Fruit fly (Drosophila melanogaster) whole organism, embryonic: Measurements from ENCODE around the gene scramb1.
A peak's percentile ranks its signal among the peaks of the same experiment; 100 is the strongest.

Experiments
- Aef1 ChIP-seq: fragments of 200-800 bp; sonication (Bioruptor generic); IDR thresholded peaks from 3 replicates; pipeline ENCODE4 v1.3.6; 2022; ENCODE audit warnings: missing biosample characterization, missing genetic modification characterization
- B-H1 ChIP-seq: fragments of 200-800 bp; sonication (Bioruptor generic); IDR thresholded peaks from 3 replicates; pipeline ENCODE4 v1.3.6; 2022; ENCODE audit warnings: missing biosample characterization, missing genetic modification characterization
- CG10267 ChIP-seq: fragments of 200-800 bp; sonication (Bioruptor generic); optimal IDR thresholded peaks from 2 replicates; lab custom pipeline; 2018; ENCODE audit warnings: missing biosample characterization, mild to moderate bottlenecking, missing genetic modification characterization, moderate library complexity
- CG10274 ChIP-seq: fragments of 200-800 bp; sonication (Bioruptor generic); optimal IDR thresholded peaks from 3 replicates; lab custom pipeline; 2017; ENCODE audit warnings: missing biosample characterization, mild to moderate bottlenecking, missing genetic modification characterization
- CG11696 ChIP-seq: fragments of 200-800 bp; sonication (Bioruptor generic); IDR thresholded peaks from 2 replicates; pipeline ENCODE4 v1.3.6; 2022; ENCODE audit warnings: missing biosample characterization, missing genetic modification characterization
- CG1233 ChIP-seq: fragments of 200-800 bp; sonication (Bioruptor generic); optimal IDR thresholded peaks from 4 replicates; lab custom pipeline; 2018; ENCODE audit warnings: missing biosample characterization, mild to moderate bottlenecking, missing genetic modification characterization
- CG13894 ChIP-seq: fragments of 200-800 bp; sonication (Bioruptor generic); optimal IDR thresholded peaks from 3 replicates; lab custom pipeline; 2018; ENCODE audit warnings: missing biosample characterization, mild to moderate bottlenecking, missing genetic modification characterization, moderate library complexity
- CG1603 ChIP-seq: fragments of 200-800 bp; sonication (Bioruptor generic); optimal IDR thresholded peaks from 2 replicates; lab custom pipeline; 2019; ENCODE audit warnings: missing biosample characterization, mild to moderate bottlenecking, missing genetic modification characterization, moderate library complexity
- CG17361 ChIP-seq: fragments of 200-800 bp; sonication (Bioruptor generic); IDR thresholded peaks from 3 replicates; pipeline ENCODE4 v1.3.6; 2022; ENCODE audit warnings: missing biosample characterization, missing genetic modification characterization
- CG17912 ChIP-seq: fragments of 200-800 bp; sonication (Bioruptor generic); optimal IDR thresholded peaks from 2 replicates; lab custom pipeline; 2018; ENCODE audit warnings: missing biosample characterization, mild to moderate bottlenecking, missing genetic modification characterization
- CG18476 ChIP-seq: fragments of 200-800 bp; sonication (Bioruptor generic); optimal IDR thresholded peaks from 2 replicates; lab custom pipeline; 2016; ENCODE audit warnings: missing biosample characterization, mild to moderate bottlenecking, missing genetic modification characterization
- CG18599 ChIP-seq: fragments of 200-800 bp; sonication (Bioruptor generic); optimal IDR thresholded peaks from 3 replicates; lab custom pipeline; 2017; ENCODE audit warnings: missing biosample characterization, missing genetic modification characterization, mild to moderate bottlenecking, moderate library complexity, missing genetic modification reagents
- CG2202 ChIP-seq: fragments of 200-800 bp; sonication (Bioruptor generic); optimal IDR thresholded peaks from 2 replicates; lab custom pipeline; 2018; ENCODE audit warnings: missing biosample characterization, mild to moderate bottlenecking, missing genetic modification characterization
- CG32767 ChIP-seq: fragments of 200-800 bp; sonication (Bioruptor generic); IDR thresholded peaks from 2 replicates; pipeline ENCODE4 v1.3.6; 2022; ENCODE audit warnings: missing biosample characterization, missing genetic modification characterization
- CG4707 ChIP-seq: fragments of 200-800 bp; sonication (Bioruptor generic); optimal IDR thresholded peaks from 2 replicates; lab custom pipeline; 2018; ENCODE audit warnings: missing biosample characterization, mild to moderate bottlenecking, missing genetic modification characterization, moderate library complexity
- CG5180 ChIP-seq: fragments of 200-800 bp; sonication (Bioruptor generic); optimal IDR thresholded peaks from 3 replicates; lab custom pipeline; 2017; ENCODE audit warnings: missing biosample characterization, missing genetic modification characterization, mild to moderate bottlenecking, moderate library complexity, missing genetic modification reagents
- CG6765 ChIP-seq: fragments of 200-800 bp; sonication (Bioruptor generic); optimal IDR thresholded peaks from 3 replicates; lab custom pipeline; 2017; ENCODE audit warnings: missing biosample characterization, mild to moderate bottlenecking, missing genetic modification characterization
- CG9797 ChIP-seq: fragments of 200-800 bp; sonication (Bioruptor generic); optimal IDR thresholded peaks from 3 replicates; lab custom pipeline; 2018; ENCODE audit warnings: missing biosample characterization, mild to moderate bottlenecking, missing genetic modification characterization
- CoRest ChIP-seq: fragments of 200-800 bp; sonication (Bioruptor generic); optimal IDR thresholded peaks from 3 replicates; lab custom pipeline; 2018; ENCODE audit warnings: missing biosample characterization, mild to moderate bottlenecking, missing genetic modification characterization, moderate library complexity
- Hr3 ChIP-seq: fragments of 200-800 bp; sonication (Bioruptor generic); optimal IDR thresholded peaks from 3 replicates; lab custom pipeline; 2016; ENCODE audit warnings: missing biosample characterization, missing genetic modification characterization
- NC2α ChIP-seq: fragments of 200-800 bp; sonication (Bioruptor generic); optimal IDR thresholded peaks from 2 replicates; lab custom pipeline; 2016; ENCODE audit warnings: missing biosample characterization, missing genetic modification characterization
- Poxn ChIP-seq: fragments of 200-800 bp; sonication (Bioruptor generic); IDR thresholded peaks from 2 replicates; pipeline ENCODE4 v1.3.6; 2022; ENCODE audit warnings: missing biosample characterization, missing genetic modification characterization
- Sry-β ChIP-seq: fragments of 200-800 bp; sonication (Bioruptor generic); optimal IDR thresholded peaks from 2 replicates; lab custom pipeline; 2018; ENCODE audit warnings: missing biosample characterization, mild to moderate bottlenecking, missing genetic modification characterization, moderate library complexity
- Xbp1 ChIP-seq: fragments of 200-800 bp; sonication (Bioruptor generic); optimal IDR thresholded peaks from 3 replicates; lab custom pipeline; 2016; ENCODE audit warnings: missing biosample characterization, mild to moderate bottlenecking, missing genetic modification characterization
- ab ChIP-seq: fragments of 200-800 bp; sonication (Bioruptor generic); optimal IDR thresholded peaks from 2 replicates; lab custom pipeline; 2016; ENCODE audit warnings: missing biosample characterization, missing genetic modification characterization
- abd-A ChIP-seq: fragments of 200-800 bp; sonication (Bioruptor generic); optimal IDR thresholded peaks from 3 replicates; lab custom pipeline; 2019; ENCODE audit warnings: missing biosample characterization, mild to moderate bottlenecking, missing genetic modification characterization, moderate library complexity
- corto ChIP-seq: fragments of 200-800 bp; sonication (Bioruptor generic); optimal IDR thresholded peaks from 2 replicates; lab custom pipeline; 2016; ENCODE audit warnings: missing biosample characterization, mild to moderate bottlenecking, missing genetic modification characterization, moderate library complexity
- croc ChIP-seq: fragments of 200-800 bp; sonication (Bioruptor generic); conservative IDR thresholded peaks from 3 replicates; pipeline ENCODE4 v1.3.6; 2022; ENCODE audit warnings: missing biosample characterization, missing genetic modification characterization
- crp ChIP-seq, 2 experiments: fragments of 200-800 bp; sonication (Bioruptor generic); optimal IDR thresholded peaks; 2 replicates in 1 of 2; 3 replicates in 1 of 2; lab custom pipeline; 2017; ENCODE audit warnings: missing biosample characterization in 2 of 2, missing genetic modification characterization in 2 of 2, mild to moderate bottlenecking in 1 of 2, moderate library complexity in 1 of 2
- dpn ChIP-seq, 2 experiments: fragments of 200-800 bp; sonication (Bioruptor generic); optimal IDR thresholded peaks; 3 replicates each; lab custom pipeline; 2016; ENCODE audit warnings: missing biosample characterization in 2 of 2, missing genetic modification characterization in 2 of 2
- gfzf ChIP-seq: fragments of 200-800 bp; sonication (Bioruptor generic); optimal IDR thresholded peaks from 2 replicates; lab custom pipeline; 2016; ENCODE audit warnings: missing biosample characterization, mild to moderate bottlenecking, missing genetic modification characterization, moderate library complexity
- gro ChIP-seq: fragments of 200-800 bp; sonication (Bioruptor generic); optimal IDR thresholded peaks from 2 replicates; lab custom pipeline; 2016; ENCODE audit warnings: missing biosample characterization, missing genetic modification characterization
- hb ChIP-seq: fragments of 200-800 bp; sonication (Bioruptor generic); IDR thresholded peaks from 3 replicates; pipeline ENCODE4 v1.3.6; 2022; ENCODE audit warnings: missing biosample characterization, missing genetic modification characterization; ENCODE audit not compliant: partially characterized antibody
- inv ChIP-seq: fragments of 200-800 bp; sonication (Bioruptor generic); IDR thresholded peaks from 2 replicates; pipeline ENCODE4 v1.3.6; 2022; ENCODE audit warnings: missing biosample characterization, missing genetic modification characterization; ENCODE audit not compliant: partially characterized antibody
- jing ChIP-seq: fragments of 200-800 bp; sonication (Bioruptor generic); optimal IDR thresholded peaks from 2 replicates; lab custom pipeline; 2018; ENCODE audit warnings: missing biosample characterization, mild to moderate bottlenecking, missing genetic modification characterization
- klu ChIP-seq: fragments of 200-800 bp; sonication (Bioruptor generic); IDR thresholded peaks from 2 replicates; pipeline ENCODE4 v1.3.6; 2022; ENCODE audit warnings: missing biosample characterization, missing genetic modification characterization
- mirr ChIP-seq: fragments of 200-800 bp; sonication (Bioruptor generic); optimal IDR thresholded peaks from 3 replicates; lab custom pipeline; 2018; ENCODE audit warnings: missing biosample characterization, mild to moderate bottlenecking, missing genetic modification characterization
- onecut ChIP-seq: fragments of 200-800 bp; sonication (Bioruptor generic); IDR thresholded peaks from 2 replicates; pipeline ENCODE4 v1.3.6; 2022; ENCODE audit warnings: missing biosample characterization, missing genetic modification characterization
- pfk ChIP-seq: fragments of 200-800 bp; sonication (Bioruptor generic); optimal IDR thresholded peaks from 2 replicates; lab custom pipeline; 2018; ENCODE audit warnings: missing biosample characterization, mild to moderate bottlenecking, missing genetic modification characterization, moderate library complexity
- pita ChIP-seq: fragments of 200-800 bp; sonication (Bioruptor generic); optimal IDR thresholded peaks from 2 replicates; lab custom pipeline; 2017; ENCODE audit warnings: missing biosample characterization, mild to moderate bottlenecking, missing genetic modification characterization
- pzg ChIP-seq: fragments of 200-800 bp; sonication (Bioruptor generic); optimal IDR thresholded peaks from 3 replicates; lab custom pipeline; 2018; ENCODE audit warnings: missing biosample characterization, mild to moderate bottlenecking, missing genetic modification characterization, moderate library complexity
- repo ChIP-seq: fragments of 200-800 bp; sonication (Bioruptor generic); optimal IDR thresholded peaks from 2 replicates; lab custom pipeline; 2016; ENCODE audit warnings: missing biosample characterization, missing genetic modification characterization
- row ChIP-seq: fragments of 200-800 bp; sonication (Bioruptor generic); IDR thresholded peaks from 3 replicates; pipeline ENCODE4 v1.3.6; 2022; ENCODE audit warnings: missing biosample characterization, missing genetic modification characterization
- salm ChIP-seq: fragments of 200-800 bp; sonication (Bioruptor generic); optimal IDR thresholded peaks from 2 replicates; lab custom pipeline; 2018; ENCODE audit warnings: missing biosample characterization, mild to moderate bottlenecking, missing genetic modification characterization
- sd ChIP-seq: fragments of 200-800 bp; sonication (Bioruptor generic); optimal IDR thresholded peaks from 3 replicates; lab custom pipeline; 2018; ENCODE audit warnings: missing biosample characterization, mild to moderate bottlenecking, missing genetic modification characterization, moderate library complexity
- stc ChIP-seq: fragments of 200-800 bp; sonication (Bioruptor generic); IDR thresholded peaks from 2 replicates; pipeline ENCODE4 v1.3.6; 2022; ENCODE audit warnings: missing biosample characterization, missing genetic modification characterization
- tio ChIP-seq: fragments of 200-800 bp; sonication (Bioruptor generic); optimal IDR thresholded peaks from 2 replicates; lab custom pipeline; 2017; ENCODE audit warnings: missing biosample characterization, missing genetic modification characterization, inconsistent platforms
- ttk ChIP-seq: fragments of 200-800 bp; sonication (Bioruptor generic); IDR thresholded peaks from 2 replicates; pipeline ENCODE4 v2.1.2; 2022; ENCODE audit warnings: missing biosample characterization, missing genetic modification characterization
- wek ChIP-seq: fragments of 200-800 bp; sonication (Bioruptor generic); optimal IDR thresholded peaks from 3 replicates; lab custom pipeline; 2018; ENCODE audit warnings: missing biosample characterization, mild to moderate bottlenecking, missing genetic modification characterization, moderate library complexity

The scramb1 gene

dm6 chr3L:10206226-10206968 is 18.6 kb downstream of the scramb1 start (continued):
- TF ChIP-seq pzg (no peak), CG1233 (GFP tag; lab: Kevin White, UChicago) (peak; percentile 48), CG18599 (GFP tag; lab: Kevin White, UChicago) (peak; percentile 70), salm (tag; lab: Kevin White, UChicago) (no peak), Xbp1 (GFP tag; lab: Kevin White, UChicago) (peak; percentile 15), Aef1 (no peak), CG6765 (GFP tag; lab: Kevin White, UChicago) (no peak), row (GFP tag; lab: Robert Waterston, UW) (peak; percentile 54), pfk (GFP tag; lab: Kevin White, UChicago) (no peak), klu (GFP tag; lab: Robert Waterston, UW) (no peak), CG17361 (GFP tag; lab: Robert Waterston, UW) (peak; percentile 78), B-H1 (peak; percentile 36), CG17912 (GFP tag; lab: Kevin White, UChicago) (no peak), sd (peak; percentile 77), onecut (peak; percentile 15; the same call in 1 of the 2 replicates), CG32767 (0 out of 2 replicates have a peak, but pooled peaks have one; percentile 26), jing (GFP tag; lab: Kevin White, UChicago) (no peak), gfzf (no peak), stc (GFP tag; lab: Robert Waterston, UW) (peak; percentile 25; the same call in 1 of the 2 replicates), CG5180 (GFP tag; lab: Kevin White, UChicago) (no peak), CG9797 (GFP tag; lab: Kevin White, UChicago) (no peak), corto (GFP tag; lab: Kevin White, UChicago) (no peak), ttk (GFP tag; lab: Robert Waterston, UW) (0 out of 2 replicates have a peak, but pooled peaks have one; percentile 30), CG4707 (GFP tag; lab: Kevin White, UChicago) (peak; percentile 3), Poxn (no peak), crp (GFP tag; optimal IDR thresholded peaks at IDR 0.05; lab: Kevin White, UChicago) (no peak), CG2202 (tag; lab: Kevin White, UChicago) (no peak), mirr (GFP tag; lab: Kevin White, UChicago) (no peak), ab (no peak), CG10274 (GFP tag; lab: Kevin White, UChicago) (no peak), repo (GFP tag; lab: Kevin White, UChicago) (no peak), hb (GFP tag; lab: Robert Waterston, UW) (no peak), CG1603 (tag; lab: Kevin White, UChicago) (peak; percentile 44), Sry-β (no peak), CoRest (tag; lab: Kevin White, UChicago) (peak; percentile 36), CG10267 (tag; lab: Kevin White, UChicago) (peak; percentile 62), NC2α (GFP tag; lab: Kevin White, UChicago) (no peak), CG18476 (GFP tag; lab: Kevin White, UChicago) (peak; percentile 1), CG13894 (tag; lab: Kevin White, UChicago) (no peak), gro (GFP tag; lab: Kevin White, UChicago) (no peak), pita (GFP tag; lab: Kevin White, UChicago) (no peak), inv (GFP tag; lab: Robert Waterston, UW) (no peak), abd-A (tag; lab: Kevin White, UChicago) (peak; percentile 80), wek (GFP tag; lab: Kevin White, UChicago) (no peak), dpn (GFP tag; optimal IDR thresholded peaks at IDR 0.05; lab: Kevin White, UChicago) (peak; percentile 7 to 23), CG11696 (GFP tag; lab: Robert Waterston, UW) (no peak), tio (peak; percentile 27), croc (GFP tag; lab: Robert Waterston, UW) (peak; percentile 37; the same call in 2 of the 3 replicates), Hr3 (peak; percentile 6)
